Worm (Caenorhabditis elegans) whole organism, L4/young adult: Measurements from ENCODE around the gene srt-59.

Source experiments
- W03F9.2 ChIP-seq: fragments of 150-350 bp; optimal IDR thresholded peaks from 2 replicates; lab custom pipeline; 2014; ENCODE audit warnings: missing biosample characterization, missing genetic modification characterization
- dao-5 ChIP-seq: sonication (generic microtip); optimal IDR thresholded peaks from 2 replicates; lab custom pipeline; 2016; ENCODE audit warnings: missing genotype, missing genetic modification characterization, moderate library complexity, missing compliant biosample characterization
- him-1 ChIP-seq: sonication (generic microtip); optimal IDR thresholded peaks from 2 replicates; lab custom pipeline; 2016; ENCODE audit warnings: missing genotype, missing genetic modification reagents, missing genetic modification characterization, missing compliant biosample characterization

srt-59 gene

ce11 chrIV:580512-580911, 21.0 kb downstream of the srt-59 start:
- TF ChIP-seq him-1 (no peak), W03F9.2 (tag; lab: Kevin White, UChicago) (no peak), dao-5 (tag; lab: Kevin White, UChicago) (no peak)

DNA sequence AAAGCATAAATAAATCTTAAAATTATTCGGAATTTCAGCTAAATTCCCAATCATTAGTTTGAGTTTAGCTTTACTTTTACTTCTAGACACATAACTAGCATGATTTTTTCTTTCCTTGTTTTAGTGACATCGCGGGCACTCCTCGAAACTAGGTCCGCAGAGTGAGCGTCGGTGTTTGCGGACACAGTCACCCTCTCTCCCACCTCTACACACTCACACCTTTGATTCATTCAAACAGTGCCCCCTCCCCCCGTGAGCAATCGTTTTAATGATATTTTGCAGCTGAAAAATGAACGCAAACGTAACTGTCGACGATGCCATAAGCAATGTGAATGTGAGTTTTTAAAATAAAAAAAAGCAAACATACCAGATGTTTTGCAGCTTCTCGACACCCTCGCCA, 29.0 kb downstream of the srt-59 start, which contains the start of gene gex-2:
Gene gex-2, plus strand, starts transcription at position 283 of the 400 bp plus-strand sequence.
- TF ChIP-seq dao-5 (tag; lab: Kevin White, UChicago) = no peak
- no peak for TF ChIP-seq W03F9.2 (tag; lab: Kevin White, UChicago)
- TF ChIP-seq him-1 = no peak

DNA sequence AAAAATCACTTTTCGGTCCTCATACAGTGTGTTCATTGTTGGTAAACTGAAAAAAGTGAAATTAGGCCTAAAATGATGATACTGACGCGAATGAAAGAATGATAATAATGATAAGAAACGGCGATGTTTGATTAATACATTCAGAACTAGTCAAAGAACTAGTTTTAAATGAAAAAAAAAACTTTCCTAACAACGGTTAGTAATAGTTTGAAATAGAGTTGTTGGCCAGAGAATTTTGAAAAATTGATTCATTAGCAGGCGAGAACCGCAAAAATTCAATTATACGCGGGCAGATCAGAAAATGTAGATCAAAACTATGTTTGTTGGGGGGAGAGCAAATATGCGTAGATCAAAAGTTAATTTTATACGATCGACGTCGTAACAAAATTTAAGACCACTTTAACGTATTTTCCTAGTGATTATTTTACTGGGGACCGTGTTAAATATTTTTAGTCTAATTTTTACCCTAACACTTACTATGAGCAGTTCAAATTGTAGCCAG, 30.6 kb downstream of the srt-59 start, which contains the start of gene F56A11.5:
Gene F56A11.5, minus strand, starts transcription at position 51 of the 502 bp plus-strand sequence.
- no peak for TF ChIP-seq W03F9.2 (tag; lab: Kevin White, UChicago)
- no peak for TF ChIP-seq dao-5 (tag; lab: Kevin White, UChicago)
- TF ChIP-seq him-1 = no peak

ce11 chrIV:564000-564399, 37.5 kb downstream of the srt-59 start:
- TF ChIP-seq W03F9.2 (tag; lab: Kevin White, UChicago) = no peak
- no peak for TF ChIP-seq him-1
- TF ChIP-seq dao-5 (tag; lab: Kevin White, UChicago) = no peak

DNA sequence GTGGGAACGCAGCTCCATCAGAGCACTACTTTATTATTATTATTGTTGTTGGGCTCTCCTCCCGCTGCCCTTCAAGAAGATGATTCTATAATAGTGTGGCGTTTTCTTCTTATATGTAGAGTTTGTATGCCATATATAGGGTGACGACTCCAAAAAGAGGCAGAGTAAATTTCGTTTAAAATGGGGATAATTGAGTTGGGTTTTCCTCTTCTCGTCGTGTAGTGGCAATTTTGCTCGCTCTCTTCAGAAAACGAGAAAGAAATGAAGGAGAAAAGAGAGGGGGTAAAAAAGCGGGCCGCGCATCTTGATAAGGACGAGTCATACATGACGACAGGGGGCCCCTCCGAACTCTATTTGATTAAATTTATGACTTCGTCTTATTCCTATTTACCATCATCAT, 38.1 kb downstream of the srt-59 start:
- no peak for TF ChIP-seq him-1
- no peak for TF ChIP-seq dao-5 (tag; lab: Kevin White, UChicago)
- TF ChIP-seq W03F9.2 (tag; lab: Kevin White, UChicago) = no peak

DNA sequence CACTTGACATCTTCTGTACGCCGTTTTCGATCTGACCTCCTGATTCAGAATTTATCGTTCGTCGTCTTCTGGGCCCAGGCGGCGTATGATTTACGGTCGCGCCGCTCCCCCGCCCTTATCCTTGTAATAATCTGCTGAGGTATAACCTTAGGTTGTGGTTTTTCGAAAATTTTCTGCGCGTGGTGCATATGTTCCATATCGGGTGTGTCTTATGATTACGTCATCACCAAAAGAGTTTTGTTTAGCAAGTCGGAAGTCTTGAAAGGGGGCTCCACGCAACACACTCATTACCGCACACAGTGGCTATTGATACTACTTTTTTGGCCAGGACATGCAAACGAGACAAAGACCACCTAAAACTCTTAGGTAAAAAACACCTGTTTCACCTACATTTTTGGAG, 40.7 kb downstream of the srt-59 start:
- no peak for TF ChIP-seq him-1
- no peak for TF ChIP-seq W03F9.2 (tag; lab: Kevin White, UChicago)
- TF ChIP-seq dao-5 (tag; lab: Kevin White, UChicago) = no peak

- TF ChIP-seq him-1 (no peak), W03F9.2 (tag; lab: Kevin White, UChicago) (no peak), dao-5 (tag; lab: Kevin White, UChicago) (no peak)
Observed at ce11 chrIV:560314-560713, 41.2 kb downstream of the srt-59 start.

- TF ChIP-seq W03F9.2 (tag; lab: Kevin White, UChicago) = no peak
- no peak for TF ChIP-seq dao-5 (tag; lab: Kevin White, UChicago)
Observed at ce11 chrIV:558735-559284, 42.7 kb downstream of the srt-59 start, which contains the start of gene efn-4. TSS of gene efn-4 (plus strand) at chrIV:559234.

DNA sequence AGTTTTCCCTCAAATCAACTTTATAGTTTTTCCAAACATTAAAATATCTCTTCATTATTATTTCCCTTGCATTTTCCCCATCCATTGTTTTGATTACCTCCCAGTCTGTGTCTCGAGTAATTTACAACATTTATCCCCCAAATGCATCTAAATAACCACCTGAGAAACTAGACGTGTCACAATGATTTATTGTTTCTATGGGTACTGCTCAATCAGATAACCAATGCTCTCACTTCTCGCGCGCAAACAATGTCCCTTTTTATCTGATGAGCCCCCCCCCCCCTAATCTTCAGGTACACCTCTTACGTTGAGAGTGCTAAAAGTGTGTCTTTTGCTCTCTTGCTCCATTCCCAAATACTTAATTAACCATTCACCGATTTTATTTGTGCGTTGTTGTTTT, 47.5 kb downstream of the srt-59 start:
- TF ChIP-seq him-1 (no peak), W03F9.2 (tag; lab: Kevin White, UChicago) (no peak), dao-5 (tag; lab: Kevin White, UChicago) (no peak)

DNA sequence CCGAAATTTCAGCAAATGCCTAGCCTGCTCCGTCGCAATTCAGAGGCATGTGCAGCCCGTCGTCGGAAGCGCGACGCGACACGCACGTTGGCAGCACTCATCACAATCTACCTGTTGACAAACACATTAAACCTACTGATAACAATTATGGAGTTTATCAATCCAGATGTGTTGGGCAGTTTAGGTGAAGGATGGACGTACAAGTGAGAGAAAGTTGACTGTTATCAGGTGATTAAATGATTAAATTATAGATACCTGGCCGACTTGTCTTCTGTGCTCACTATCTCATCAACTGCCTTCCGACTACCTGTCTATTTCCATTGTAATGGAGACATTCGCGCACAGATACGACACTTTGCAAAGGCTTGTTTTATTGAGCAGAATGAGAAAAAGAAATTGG, 49.6 kb downstream of the srt-59 start:
- TF ChIP-seq dao-5 (tag; lab: Kevin White, UChicago) = no peak
- TF ChIP-seq him-1 = no peak
- no peak for TF ChIP-seq W03F9.2 (tag; lab: Kevin White, UChicago)
